Worm (Caenorhabditis elegans): ENCODE measurements around the gene rack-1.

ce11 chrIV:10221187-10221586 is 44.7 kb downstream of the rack-1 start, which contains the start of gene tram-1:
- TF ChIP-seq R02D3.7 (tag; optimal IDR thresholded peaks at IDR 0.05): no peak
- no peak for TF ChIP-seq nhr-237 (tag; optimal IDR thresholded peaks at IDR 0.05)
- no peak for TF ChIP-seq dmd-4 (tag; optimal IDR thresholded peaks at IDR 0.05)
- no peak for TF ChIP-seq nhr-6 (tag; optimal IDR thresholded peaks at IDR 0.05)
- TF ChIP-seq ama-1 (optimal IDR thresholded peaks at IDR 0.05): no peak
- TF ChIP-seq sma-9 (GFP tag; optimal IDR thresholded peaks at IDR 0.05): no peak
- no peak for TF ChIP-seq sma-9 (tag; optimal IDR thresholded peaks at IDR 0.05)

Data from whole organism, L2 larva.